Worm (Caenorhabditis elegans) whole organism, mixed stage, embryonic: Measurements from ENCODE around the gene R09E12.9.

Experiments
- ceh-43 ChIP-seq: fragments of 200-800 bp; sonication (Bioruptor generic); optimal IDR thresholded peaks from 2 replicates; lab custom pipeline; 2018; ENCODE audit warnings: mild to moderate bottlenecking, missing genetic modification characterization, moderate library complexity, missing compliant biosample characterization
- drap-1 ChIP-seq: fragments of 200-800 bp; sonication (Bioruptor generic); optimal IDR thresholded peaks from 3 replicates; lab custom pipeline; 2018; ENCODE audit warnings: mild to moderate bottlenecking, missing genetic modification characterization, missing compliant biosample characterization
- lin-13 ChIP-seq: fragments of 150-350 bp; optimal IDR thresholded peaks from 2 replicates; lab custom pipeline; 2014; ENCODE audit warnings: missing biosample characterization, missing genetic modification characterization
- mls-2 ChIP-seq: sonication (generic microtip); optimal IDR thresholded peaks from 2 replicates; lab custom pipeline; 2016; ENCODE audit warnings: mild to moderate bottlenecking, missing genetic modification characterization, moderate library complexity, missing compliant biosample characterization
- nhr-12 ChIP-seq: fragments of 150-350 bp; optimal IDR thresholded peaks from 2 replicates; lab custom pipeline; 2014; ENCODE audit warnings: missing biosample characterization, missing genetic modification characterization
- pha-4 ChIP-seq: fragments of 150-350 bp; optimal IDR thresholded peaks from 2 replicates; lab custom pipeline; 2018; ENCODE audit warnings: missing biosample characterization, missing genetic modification reagents, missing genetic modification characterization
- sem-2 ChIP-seq: fragments of 200-800 bp; sonication (Bioruptor generic); optimal IDR thresholded peaks from 2 replicates; lab custom pipeline; 2018; ENCODE audit warnings: mild to moderate bottlenecking, missing genetic modification characterization, missing compliant biosample characterization
- snpc-4 ChIP-seq: fragments of 150-350 bp; optimal IDR thresholded peaks from 2 replicates; lab custom pipeline; 2014; ENCODE audit warnings: missing biosample characterization, missing genetic modification characterization
- sptf-1 ChIP-seq: sonication (generic microtip); optimal IDR thresholded peaks from 2 replicates; lab custom pipeline; 2017; ENCODE audit warnings: mild to moderate bottlenecking, missing genetic modification characterization, moderate library complexity, missing compliant biosample characterization
- unc-39 ChIP-seq: fragments of 150-350 bp; optimal IDR thresholded peaks from 2 replicates; lab custom pipeline; 2014; ENCODE audit warnings: missing biosample characterization, missing genetic modification characterization
- unc-62 ChIP-seq: fragments of 150-350 bp; optimal IDR thresholded peaks from 2 replicates; lab custom pipeline; 2014; ENCODE audit warnings: missing biosample characterization, missing genetic modification reagents, missing genetic modification characterization

DNA sequence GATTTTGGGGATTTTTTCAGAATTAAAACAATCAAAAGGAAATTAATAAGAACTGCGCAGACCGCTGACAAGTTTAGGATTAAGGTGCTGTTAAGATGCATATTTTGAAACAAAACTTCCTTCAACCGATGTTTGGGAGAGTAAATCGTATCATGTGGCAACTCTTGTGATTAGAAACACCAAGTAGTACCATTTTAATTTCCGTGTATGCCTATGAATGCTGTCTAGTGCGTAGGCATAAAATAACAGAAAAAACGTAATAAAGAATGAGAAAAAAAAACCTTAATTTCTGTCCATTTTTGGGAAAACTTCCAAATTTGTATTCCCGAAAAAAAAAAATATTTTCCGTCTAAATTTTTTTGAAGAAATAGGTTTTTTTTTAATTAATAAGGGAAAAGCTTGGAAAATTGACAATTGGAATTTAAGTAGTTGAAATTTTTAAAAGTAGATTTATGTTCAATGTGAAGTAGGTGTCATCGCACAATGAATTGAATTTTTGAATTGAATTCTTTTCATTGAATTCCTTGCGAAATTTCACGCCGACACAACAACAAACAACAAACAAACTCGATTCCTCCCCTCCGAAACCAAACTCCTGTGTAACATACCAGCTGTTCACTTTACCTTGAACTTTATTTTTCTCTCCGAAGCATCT lies 24.6 kb upstream of the R09E12.9 start, which contains the start of the genes str-262 and srp-1:
- TF ChIP-seq drap-1, result no peak
- TF ChIP-seq snpc-4 (tag; lab: Kevin White, UChicago), result no peak
- TF ChIP-seq sptf-1 (tag; lab: Kevin White, UChicago), result no peak
- TF ChIP-seq sem-2 (GFP tag; lab: Kevin White, UChicago), result no peak
- TF ChIP-seq nhr-12 (tag; lab: Kevin White, UChicago), result no peak
- TF ChIP-seq unc-62 (GFP tag; lab: Kevin White, UChicago), result no peak
- TF ChIP-seq lin-13 (tag; lab: Kevin White, UChicago), result no peak
- no peak for TF ChIP-seq ceh-43 (GFP tag; lab: Kevin White, UChicago)
- TF ChIP-seq pha-4, result no peak
- no peak for TF ChIP-seq mls-2 (tag; lab: Kevin White, UChicago)
- TF ChIP-seq unc-39 (tag; lab: Kevin White, UChicago), result no peak
